Fruit fly (Drosophila melanogaster) whole organism, embryonic: ENCODE measurements around the gene Elo68alpha.

Experiments used
- CG11456 ChIP-seq: fragments of 200-800 bp; sonication (Bioruptor generic); IDR thresholded peaks from 3 replicates; pipeline ENCODE4 v1.3.6; 2022; ENCODE audit warnings: missing biosample characterization, missing genetic modification characterization
- CG11504 ChIP-seq: fragments of 200-800 bp; sonication (Bioruptor generic); optimal IDR thresholded peaks from 3 replicates; lab custom pipeline; 2019; ENCODE audit warnings: missing biosample characterization, mild to moderate bottlenecking, missing genetic modification characterization, moderate library complexity
- CG12299 ChIP-seq: fragments of 200-800 bp; sonication (Bioruptor generic); optimal IDR thresholded peaks from 2 replicates; lab custom pipeline; 2018; ENCODE audit warnings: missing biosample characterization, mild to moderate bottlenecking, missing genetic modification characterization
- CG12769 ChIP-seq: fragments of 200-800 bp; sonication (Bioruptor generic); optimal IDR thresholded peaks from 2 replicates; lab custom pipeline; 2019; ENCODE audit warnings: missing biosample characterization, mild to moderate bottlenecking, missing genetic modification characterization, moderate library complexity
- CG13424 ChIP-seq: fragments of 200-800 bp; sonication (Bioruptor generic); optimal IDR thresholded peaks from 2 replicates; lab custom pipeline; 2019; ENCODE audit warnings: missing biosample characterization, mild to moderate bottlenecking, missing genetic modification characterization, moderate library complexity
- CG13894 ChIP-seq: fragments of 200-800 bp; sonication (Bioruptor generic); optimal IDR thresholded peaks from 3 replicates; lab custom pipeline; 2018; ENCODE audit warnings: missing biosample characterization, mild to moderate bottlenecking, missing genetic modification characterization, moderate library complexity
- CG14860 ChIP-seq: fragments of 200-800 bp; sonication (Bioruptor generic); IDR thresholded peaks from 3 replicates; pipeline ENCODE4 v1.3.6; 2022; ENCODE audit warnings: missing biosample characterization, missing genetic modification characterization; ENCODE audit not compliant: partially characterized antibody
- CG15269 ChIP-seq: fragments of 200-800 bp; sonication (Bioruptor generic); optimal IDR thresholded peaks from 2 replicates; lab custom pipeline; 2018; ENCODE audit warnings: missing biosample characterization, mild to moderate bottlenecking, missing genetic modification characterization, moderate library complexity
- CG15514 ChIP-seq: fragments of 200-800 bp; sonication (Bioruptor generic); optimal IDR thresholded peaks from 3 replicates; lab custom pipeline; 2017; ENCODE audit warnings: missing biosample characterization, missing genetic modification characterization, mild to moderate bottlenecking, moderate library complexity, missing genetic modification reagents
- CG17829 ChIP-seq: fragments of 200-800 bp; optimal IDR thresholded peaks from 2 replicates; lab custom pipeline; 2019; ENCODE audit warnings: missing biosample characterization, mild to moderate bottlenecking, missing genetic modification characterization, moderate library complexity
- CG18011 ChIP-seq: fragments of 200-800 bp; sonication (Bioruptor generic); optimal IDR thresholded peaks from 2 replicates; lab custom pipeline; 2017; ENCODE audit warnings: missing biosample characterization, missing genetic modification characterization, mild to moderate bottlenecking, moderate library complexity, missing genotype
- CG18262 ChIP-seq: fragments of 200-800 bp; optimal IDR thresholded peaks from 3 replicates; lab custom pipeline; 2019; ENCODE audit warnings: missing biosample characterization, mild to moderate bottlenecking, missing genetic modification characterization, moderate library complexity
- CG2199 ChIP-seq: fragments of 200-800 bp; sonication (Bioruptor generic); IDR thresholded peaks from 3 replicates; pipeline ENCODE4 v1.3.6; 2022; ENCODE audit warnings: missing biosample characterization, missing genetic modification characterization
- CG31365 ChIP-seq: fragments of 200-800 bp; sonication (Bioruptor generic); optimal IDR thresholded peaks from 2 replicates; lab custom pipeline; 2018; ENCODE audit warnings: missing biosample characterization, mild to moderate bottlenecking, missing genetic modification characterization
- CG3995 ChIP-seq: fragments of 200-800 bp; sonication (Bioruptor generic); optimal IDR thresholded peaks from 3 replicates; lab custom pipeline; 2016; ENCODE audit warnings: missing biosample characterization, missing genetic modification characterization
- CG42726 ChIP-seq: fragments of 200-800 bp; sonication (Bioruptor generic); IDR thresholded peaks from 2 replicates; pipeline ENCODE4 v1.3.6; 2022; ENCODE audit warnings: missing biosample characterization, missing genetic modification characterization; ENCODE audit not compliant: partially characterized antibody
- CG7963 ChIP-seq: fragments of 200-800 bp; sonication (Bioruptor generic); IDR thresholded peaks from 3 replicates; pipeline ENCODE4 v1.3.6; 2022; ENCODE audit warnings: missing biosample characterization, missing genetic modification characterization; ENCODE audit not compliant: partially characterized antibody
- CG8089 ChIP-seq: fragments of 200-800 bp; sonication (Bioruptor generic); optimal IDR thresholded peaks from 3 replicates; lab custom pipeline; 2016; ENCODE audit warnings: missing biosample characterization, missing genetic modification characterization
- CG8290 ChIP-seq, 3 experiments: fragments of 200-800 bp; sonication (Bioruptor generic); optimal IDR thresholded peaks; 2 replicates each; lab custom pipeline; 2016 to 2019; ENCODE audit warnings: missing biosample characterization in 3 of 3, missing genetic modification characterization in 3 of 3, mild to moderate bottlenecking in 2 of 3, moderate library complexity in 1 of 3
- CkIIα-i1 ChIP-seq: fragments of 200-800 bp; sonication (Bioruptor generic); IDR thresholded peaks from 2 replicates; pipeline ENCODE4 v1.3.6; 2022; ENCODE audit warnings: missing biosample characterization, missing genetic modification characterization
- D19A ChIP-seq: fragments of 200-800 bp; optimal IDR thresholded peaks from 3 replicates; lab custom pipeline; 2019; ENCODE audit warnings: missing biosample characterization, mild to moderate bottlenecking, missing genetic modification characterization, moderate library complexity
- Dll ChIP-seq: fragments of 200-800 bp; sonication (Bioruptor generic); IDR thresholded peaks from 4 replicates; pipeline ENCODE4 v1.3.6; 2022; ENCODE audit warnings: missing biosample characterization, missing genetic modification characterization; ENCODE audit not compliant: partially characterized antibody
- Drgx ChIP-seq: fragments of 200-800 bp; sonication (Bioruptor generic); IDR thresholded peaks from 2 replicates; pipeline ENCODE4 v1.3.6; 2022; ENCODE audit warnings: missing biosample characterization, missing genetic modification characterization
- Ets65A ChIP-seq: fragments of 200-800 bp; sonication (Bioruptor generic); peaks from one replicate; lab custom pipeline; 2016; ENCODE audit warnings: missing biosample characterization, missing genetic modification characterization
- Lpt ChIP-seq: fragments of >200 bp; optimal IDR thresholded peaks from 2 replicates; lab custom pipeline; 2018; ENCODE audit warnings: missing biosample characterization, missing genetic modification characterization
- Max ChIP-seq: fragments of 200-800 bp; sonication (Bioruptor generic); optimal IDR thresholded peaks from 2 replicates; lab custom pipeline; 2016; ENCODE audit warnings: missing biosample characterization, mild to moderate bottlenecking, missing genetic modification characterization
- Med ChIP-seq: fragments of 200-800 bp; sonication (Bioruptor generic); peaks from one replicate; lab custom pipeline; 2016; ENCODE audit warnings: missing biosample characterization, missing genetic modification characterization, mild to moderate bottlenecking, inconsistent platforms, moderate library complexity
- ac ChIP-seq: fragments of 200-800 bp; sonication (Bioruptor generic); optimal IDR thresholded peaks from 3 replicates; lab custom pipeline; 2017; ENCODE audit warnings: missing biosample characterization, mild to moderate bottlenecking, missing genetic modification characterization
- al ChIP-seq: fragments of 200-800 bp; sonication (Bioruptor generic); IDR thresholded peaks from 2 replicates; pipeline ENCODE4 v1.3.6; 2022; ENCODE audit warnings: missing biosample characterization, missing genetic modification characterization
- bcd ChIP-seq: fragments of 200-800 bp; sonication (Bioruptor generic); optimal IDR thresholded peaks from 2 replicates; lab custom pipeline; 2017; ENCODE audit warnings: missing biosample characterization, mild to moderate bottlenecking, missing genetic modification characterization
- cato ChIP-seq: fragments of 200-800 bp; sonication (Bioruptor generic); optimal IDR thresholded peaks from 2 replicates; lab custom pipeline; 2016; ENCODE audit warnings: missing biosample characterization, missing genetic modification characterization, borderline replicate concordance
- chinmo ChIP-seq: fragments of 200-800 bp; sonication (Bioruptor generic); IDR thresholded peaks from 4 replicates; pipeline ENCODE4 v1.3.6; 2022; ENCODE audit warnings: missing biosample characterization, missing genetic modification characterization; ENCODE audit not compliant: partially characterized antibody
- chm ChIP-seq: fragments of 200-800 bp; sonication (Bioruptor generic); IDR thresholded peaks from 2 replicates; pipeline ENCODE4 v1.3.6; 2022; ENCODE audit warnings: missing biosample characterization, missing genetic modification characterization
- ems ChIP-seq: fragments of 200-800 bp; sonication (Bioruptor generic); optimal IDR thresholded peaks from 3 replicates; lab custom pipeline; 2016; ENCODE audit warnings: missing biosample characterization, missing genetic modification characterization
- ewg ChIP-seq: fragments of 200-800 bp; sonication (Bioruptor generic); optimal IDR thresholded peaks from 3 replicates; lab custom pipeline; 2017; ENCODE audit warnings: mild to moderate bottlenecking, missing biosample characterization, missing genetic modification reagents, missing genetic modification characterization
- gem ChIP-seq: fragments of 200-800 bp; sonication (Bioruptor generic); optimal IDR thresholded peaks from 2 replicates; lab custom pipeline; 2019; ENCODE audit warnings: missing biosample characterization, mild to moderate bottlenecking, missing genetic modification characterization, moderate library complexity
- mirr ChIP-seq: fragments of 200-800 bp; sonication (Bioruptor generic); optimal IDR thresholded peaks from 3 replicates; lab custom pipeline; 2018; ENCODE audit warnings: missing biosample characterization, mild to moderate bottlenecking, missing genetic modification characterization
- pita ChIP-seq: fragments of 200-800 bp; sonication (Bioruptor generic); optimal IDR thresholded peaks from 2 replicates; lab custom pipeline; 2017; ENCODE audit warnings: missing biosample characterization, mild to moderate bottlenecking, missing genetic modification characterization
- repo ChIP-seq: fragments of 200-800 bp; sonication (Bioruptor generic); optimal IDR thresholded peaks from 2 replicates; lab custom pipeline; 2016; ENCODE audit warnings: missing biosample characterization, missing genetic modification characterization
- row ChIP-seq: fragments of 200-800 bp; sonication (Bioruptor generic); IDR thresholded peaks from 3 replicates; pipeline ENCODE4 v1.3.6; 2022; ENCODE audit warnings: missing biosample characterization, missing genetic modification characterization
- sens ChIP-seq: fragments of 200-800 bp; sonication (Bioruptor generic); peaks from one replicate; lab custom pipeline; 2016; ENCODE audit warnings: missing biosample characterization, missing genetic modification characterization
- stc ChIP-seq: fragments of 200-800 bp; sonication (Bioruptor generic); IDR thresholded peaks from 2 replicates; pipeline ENCODE4 v1.3.6; 2022; ENCODE audit warnings: missing biosample characterization, missing genetic modification characterization
- toy ChIP-seq: fragments of 200-800 bp; sonication (Bioruptor generic); IDR thresholded peaks from 2 replicates; pipeline ENCODE4 v1.3.6; 2022; ENCODE audit warnings: missing biosample characterization, missing genetic modification characterization
- yki ChIP-seq: fragments of >200 bp; optimal IDR thresholded peaks from 3 replicates; lab custom pipeline; 2018

The Elo68alpha gene

DNA sequence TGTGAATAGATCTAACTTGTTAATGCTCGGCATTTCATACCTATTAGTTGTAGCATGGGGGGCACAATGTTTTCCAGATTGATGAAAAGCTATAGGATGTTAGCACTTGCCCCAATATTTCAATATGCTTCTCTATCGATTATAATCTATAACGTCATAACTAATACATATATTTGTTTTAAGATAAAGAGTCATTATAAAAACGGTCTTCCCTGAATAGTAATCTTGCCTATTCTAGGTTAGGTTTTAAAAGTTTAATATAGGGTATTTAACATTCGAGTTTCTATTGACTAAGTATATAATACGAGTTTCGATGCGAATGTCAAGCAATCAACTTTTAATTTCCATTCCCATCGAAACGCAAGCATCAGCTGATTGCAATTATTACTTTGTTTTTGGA, 41.6 kb downstream of the Elo68alpha start, which contains the start of the genes CG6321 and Blos2 (continued):
- TF ChIP-seq pita (no peak), CG11504 (tag; lab: Kevin White, UChicago) (peak; percentile 86), cato (GFP tag; lab: Kevin White, UChicago) (no peak), Max (peak; percentile 67), ac (no peak), CG12299 (tag; lab: Kevin White, UChicago) (peak; percentile 76), ems (peak; percentile 55), CG7963 (GFP tag; lab: Robert Waterston, UW) (no peak), CG17829 (tag; lab: Kevin White, UChicago) (peak; percentile 82), stc (GFP tag; lab: Robert Waterston, UW) (peak; percentile 79), CG14860 (GFP tag; lab: Robert Waterston, UW) (no peak), chm (GFP tag; lab: Robert Waterston, UW) (peak; percentile 55; the same call in 1 of the 2 replicates)
- TF ChIP-seq, all 482 proteins: peak for 310

dm6 chr3L:11053843-11054242, 49.0 kb downstream of the Elo68alpha start, which contains the start of gene CG7888:
Gene CG7888 (plus strand): TSS chr3L:11054035.
- TF ChIP-seq chinmo (GFP tag; lab: Robert Waterston, UW): 0 out of 4 replicates have a peak, but pooled peaks have one; percentile 23
- no peak for TF ChIP-seq yki (lab: Kevin White, UChicago)
- TF ChIP-seq CG7963 (GFP tag; lab: Robert Waterston, UW): no peak
- TF ChIP-seq CG8290 (GFP tag; optimal IDR thresholded peaks at IDR 0.05; lab: Kevin White, UChicago): no peak
- peak in 1 of 2 experiments; percentile 46 for TF ChIP-seq CG8290 (tag; optimal IDR thresholded peaks at IDR 0.05; lab: Kevin White, UChicago)
- 0 out of 3 replicates have a peak, but pooled peaks have one; percentile 57 for TF ChIP-seq CG2199 (GFP tag; lab: Robert Waterston, UW)
- no peak for TF ChIP-seq CG42726 (GFP tag; lab: Robert Waterston, UW)
- TF ChIP-seq CG8089 (GFP tag; lab: Kevin White, UChicago): no peak
- TF ChIP-seq CG31365: no peak
- TF ChIP-seq Med (GFP tag; lab: Kevin White, UChicago): peak; percentile 26
- no peak for TF ChIP-seq mirr (GFP tag; lab: Kevin White, UChicago)
- 0 out of 3 replicates have a peak, but pooled peaks have one; percentile 31 for TF ChIP-seq CG11456
- TF ChIP-seq CG13894 (tag; lab: Kevin White, UChicago): peak; percentile 63
- TF ChIP-seq CG3995: peak; percentile 15
- TF ChIP-seq al (GFP tag; lab: Robert Waterston, UW): no peak
- 0 out of 3 replicates have a peak, but pooled peaks have one; percentile 11 for TF ChIP-seq row (GFP tag; lab: Robert Waterston, UW)
- TF ChIP-seq sens (GFP tag; lab: Kevin White, UChicago): no peak
- TF ChIP-seq CG12769: peak; percentile 3
- TF ChIP-seq CkIIα-i1 (GFP tag; lab: Robert Waterston, UW): no peak
- no peak for TF ChIP-seq repo (GFP tag; lab: Kevin White, UChicago)
- TF ChIP-seq Lpt (GFP tag; lab: Kevin White, UChicago): no peak
- TF ChIP-seq CG13424 (tag; lab: Kevin White, UChicago): no peak
- TF ChIP-seq D19A (tag; lab: Kevin White, UChicago): peak; percentile 14
- peak; percentile 13 for TF ChIP-seq CG15269 (tag; lab: Kevin White, UChicago)
- TF ChIP-seq CG15514: peak; percentile 18
- TF ChIP-seq CG18011 (GFP tag; lab: Kevin White, UChicago): no peak
- TF ChIP-seq, all 482 proteins: peak for 12

DNA sequence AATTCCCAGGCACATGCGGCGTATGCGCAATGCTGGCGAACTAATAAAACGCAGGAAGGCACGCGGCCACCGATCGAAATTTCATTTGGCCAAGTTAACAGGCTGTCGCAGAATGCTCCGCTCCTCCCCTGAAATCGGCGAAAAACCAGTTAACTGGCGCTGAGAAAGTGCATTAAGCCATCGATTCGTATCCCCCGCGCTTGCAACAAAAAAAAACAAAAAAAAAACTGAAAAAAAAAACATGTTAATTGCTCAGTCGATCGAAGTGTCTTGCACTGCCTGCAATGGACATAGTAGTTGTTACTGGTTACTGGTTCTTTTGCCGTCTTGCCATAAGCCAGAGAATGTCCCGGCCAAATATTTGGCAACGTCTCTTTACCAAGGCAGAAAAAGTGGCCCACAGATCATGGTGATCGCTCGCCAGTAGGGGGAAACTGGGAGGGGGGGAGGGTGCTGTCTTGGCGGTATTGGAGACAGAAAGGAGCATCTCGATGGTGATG, 50.0 kb downstream of the Elo68alpha start:
- TF ChIP-seq Ets65A (peak; percentile 91), CG18262 (tag; lab: Kevin White, UChicago) (no peak), gem (no peak), Drgx (GFP tag; lab: Robert Waterston, UW) (peak; percentile 57; the same call in 1 of the 2 replicates), ewg (GFP tag; lab: Kevin White, UChicago) (no peak), toy (GFP tag; lab: Robert Waterston, UW) (no peak), bcd (no peak), Dll (GFP tag; lab: Robert Waterston, UW) (no peak)
- TF ChIP-seq, all 482 proteins: peak for 2
